Worm (Caenorhabditis elegans) whole organism, L4 larva: ENCODE results near the gene cku-80.
"Not testable (repeated sequence)": the region's sequence is repeated elsewhere in the genome, so short reads cannot be mapped to it uniquely, and the experiment has no call there.

Experiments
- D1046.2 ChIP-seq: fragments of 200-800 bp; sonication (Bioruptor generic); IDR thresholded peaks from 2 replicates; pipeline ENCODE4 v1.3.6; 2022; ENCODE audit warnings: missing genetic modification characterization, missing compliant biosample characterization
- F44E2.7 ChIP-seq: fragments of 200-800 bp; sonication (Bioruptor generic); IDR thresholded peaks from 2 replicates; pipeline ENCODE4 v2.1.2; 2022; ENCODE audit warnings: missing genetic modification characterization, missing compliant biosample characterization
- F49E8.2 ChIP-seq: sonication (generic microtip); optimal IDR thresholded peaks from 2 replicates; lab custom pipeline; 2016; ENCODE audit warnings: missing compliant biosample characterization, mild to moderate bottlenecking, missing genetic modification characterization, borderline replicate concordance
- T20F7.1 ChIP-seq: fragments of 200-800 bp; sonication (Bioruptor generic); optimal IDR thresholded peaks from 2 replicates; lab custom pipeline; 2018; ENCODE audit warnings: mild to moderate bottlenecking, missing genetic modification characterization, missing compliant biosample characterization
- T26A8.4 ChIP-seq: fragments of 200-800 bp; sonication (Bioruptor generic); IDR thresholded peaks from 2 replicates; pipeline ENCODE4 v1.3.6; 2022; ENCODE audit warnings: missing genetic modification characterization, missing compliant biosample characterization
- Y105C5A.15 ChIP-seq: fragments of 200-800 bp; sonication (Bioruptor generic); IDR thresholded peaks from 2 replicates; pipeline ENCODE4 v1.3.6; 2022; ENCODE audit warnings: missing genetic modification characterization, missing compliant biosample characterization
- Y75B8A.6 ChIP-seq: fragments of 200-800 bp; sonication (Bioruptor generic); IDR thresholded peaks from 2 replicates; pipeline ENCODE4 v1.3.6; 2022; ENCODE audit warnings: missing genetic modification reagents, missing genetic modification characterization, missing compliant biosample characterization
- ZK337.2 ChIP-seq: fragments of 200-800 bp; sonication (Bioruptor generic); IDR thresholded peaks from 2 replicates; pipeline ENCODE4 v1.3.6; 2022; ENCODE audit warnings: missing genetic modification reagents, missing genetic modification characterization, missing compliant biosample characterization
- arid-1 ChIP-seq: fragments of 200-800 bp; sonication (Bioruptor generic); conservative IDR thresholded peaks from 2 replicates; pipeline ENCODE4 v1.3.6; 2022; ENCODE audit warnings: missing genetic modification reagents, missing genetic modification characterization, missing compliant biosample characterization
- ceh-28 ChIP-seq: fragments of 150-350 bp; optimal IDR thresholded peaks from 2 replicates; lab custom pipeline; 2014; ENCODE audit warnings: missing biosample characterization, missing genetic modification reagents, missing genetic modification characterization
- ceh-32 ChIP-seq: sonication (generic microtip); optimal IDR thresholded peaks from 2 replicates; lab custom pipeline; 2016; ENCODE audit warnings: mild to moderate bottlenecking, missing genetic modification characterization, missing compliant biosample characterization; ENCODE audit not compliant: poor library complexity
- ceh-44 ChIP-seq: fragments of 200-800 bp; sonication (Bioruptor generic); IDR thresholded peaks from 2 replicates; pipeline ENCODE4 v1.3.6; 2022; ENCODE audit warnings: missing genetic modification reagents, missing genetic modification characterization, missing compliant biosample characterization
- ceh-82 ChIP-seq: sonication (generic microtip); optimal IDR thresholded peaks from 2 replicates; lab custom pipeline; 2017; ENCODE audit warnings: missing biosample characterization, missing genetic modification characterization
- ces-1 ChIP-seq: fragments of 150-350 bp; sonication (generic microtip); optimal IDR thresholded peaks from 4 replicates; lab custom pipeline; 2014; ENCODE audit warnings: missing biosample characterization, missing genetic modification reagents, missing genetic modification characterization
- ctbp-1 ChIP-seq: fragments of 200-800 bp; sonication (Bioruptor generic); IDR thresholded peaks from 2 replicates; pipeline ENCODE4 v1.3.6; 2022; ENCODE audit warnings: missing genetic modification reagents, missing genetic modification characterization, missing compliant biosample characterization
- daf-16 ChIP-seq, 3 experiments: sonication (generic microtip); optimal IDR thresholded peaks; 2 replicates each; lab custom pipeline; 2016 to 2017; ENCODE audit warnings: missing genetic modification characterization in 3 of 3, missing genetic modification reagents in 3 of 3, mild to moderate bottlenecking in 2 of 3, missing compliant biosample characterization in 2 of 3, missing biosample characterization in 1 of 3, moderate library complexity in 1 of 3
- daf-19 ChIP-seq: fragments of 200-800 bp; sonication (Bioruptor generic); conservative IDR thresholded peaks from 2 replicates; pipeline ENCODE4 v1.3.6; 2022; ENCODE audit warnings: missing genetic modification characterization, missing compliant biosample characterization
- dmd-9 ChIP-seq: fragments of 200-800 bp; sonication (Bioruptor generic); IDR thresholded peaks from 2 replicates; pipeline ENCODE4 v1.3.6; 2022; ENCODE audit warnings: missing genetic modification reagents, missing genetic modification characterization, missing compliant biosample characterization
- dpl-1 ChIP-seq: fragments of 150-350 bp; optimal IDR thresholded peaks from 2 replicates; lab custom pipeline; 2014; ENCODE audit warnings: missing biosample characterization, missing genetic modification reagents, missing genetic modification characterization
- egl-27 ChIP-seq: sonication (generic microtip); optimal IDR thresholded peaks from 3 replicates; lab custom pipeline; 2017; ENCODE audit warnings: missing biosample characterization, missing genetic modification reagents, missing genetic modification characterization
- egl-43 ChIP-seq: fragments of 200-800 bp; sonication (Bioruptor generic); IDR thresholded peaks from 2 replicates; pipeline ENCODE4 v1.3.6; 2022; ENCODE audit warnings: missing genetic modification reagents, missing genetic modification characterization, missing compliant biosample characterization
- fkh-10 ChIP-seq: fragments of 150-350 bp; optimal IDR thresholded peaks from 2 replicates; lab custom pipeline; 2014; ENCODE audit warnings: missing biosample characterization, missing genetic modification reagents, missing genetic modification characterization
- hlh-30 ChIP-seq: sonication (generic microtip); optimal IDR thresholded peaks from 2 replicates; lab custom pipeline; 2017; ENCODE audit warnings: antibody characterized with exemption, mild to moderate bottlenecking, missing genetic modification characterization, missing compliant biosample characterization; ENCODE audit not compliant: insufficient read depth
- jun-1 ChIP-seq: fragments of 150-350 bp; optimal IDR thresholded peaks from 2 replicates; lab custom pipeline; 2014; ENCODE audit warnings: missing biosample characterization, missing genetic modification reagents, missing genetic modification characterization
- lim-7 ChIP-seq: fragments of 200-800 bp; sonication (Bioruptor generic); IDR thresholded peaks from 2 replicates; pipeline ENCODE4 v1.3.6; 2022; ENCODE audit warnings: missing genetic modification characterization, missing compliant biosample characterization
- lin-1 ChIP-seq: fragments of 200-800 bp; sonication (Bioruptor generic); IDR thresholded peaks from 2 replicates; pipeline ENCODE4 v1.3.6; 2022; ENCODE audit warnings: missing genetic modification reagents, missing genetic modification characterization, missing compliant biosample characterization
- lin-29 ChIP-seq: fragments of 200-800 bp; sonication (Bioruptor generic); IDR thresholded peaks from 2 replicates; pipeline ENCODE4 v1.3.6; 2022; ENCODE audit warnings: missing genetic modification reagents, missing genetic modification characterization, missing compliant biosample characterization
- lin-39 ChIP-seq: fragments of 150-350 bp; optimal IDR thresholded peaks from 2 replicates; lab custom pipeline; 2014; ENCODE audit warnings: missing biosample characterization, missing genetic modification reagents, missing genetic modification characterization
- madf-5 ChIP-seq, 2 experiments: fragments of 200-800 bp; sonication (Bioruptor generic); IDR thresholded peaks; 2 replicates each; pipeline ENCODE4 v1.3.6; 2022; ENCODE audit warnings: missing compliant biosample characterization in 2 of 2, missing genetic modification characterization in 2 of 2
- madf-9 ChIP-seq: fragments of 200-800 bp; sonication (Bioruptor generic); conservative IDR thresholded peaks from 2 replicates; pipeline ENCODE4 v1.3.6; 2022; ENCODE audit warnings: missing genetic modification reagents, missing genetic modification characterization, missing compliant biosample characterization
- mdl-1 ChIP-seq, 2 experiments: fragments of 150-350 bp in 1 of 2; sonication (generic microtip) in 1 of 2; optimal IDR thresholded peaks; 2 replicates each; lab custom pipeline; 2014 to 2017; ENCODE audit warnings: missing biosample characterization in 2 of 2, missing genetic modification characterization in 2 of 2
- mes-2 ChIP-seq: sonication (generic microtip); optimal IDR thresholded peaks from 2 replicates; lab custom pipeline; 2016; ENCODE audit warnings: missing genotype, mild to moderate bottlenecking, missing genetic modification characterization, missing compliant biosample characterization; ENCODE audit not compliant: poor library complexity, severe bottlenecking
- mxl-2 ChIP-seq: fragments of 200-800 bp; sonication (Bioruptor generic); conservative IDR thresholded peaks from 2 replicates; pipeline ENCODE4 v1.3.6; 2022; ENCODE audit warnings: missing genetic modification reagents, missing genetic modification characterization, missing compliant biosample characterization
- nhr-111 ChIP-seq: fragments of 200-800 bp; sonication (Bioruptor generic); optimal IDR thresholded peaks from 2 replicates; lab custom pipeline; 2018; ENCODE audit warnings: mild to moderate bottlenecking, missing genetic modification characterization, missing compliant biosample characterization
- nhr-25 ChIP-seq: sonication (generic microtip); optimal IDR thresholded peaks from 2 replicates; lab custom pipeline; 2017; ENCODE audit warnings: missing genetic modification characterization, mild to moderate bottlenecking, missing compliant biosample characterization, antibody characterized with exemption, moderate library complexity, borderline replicate concordance; ENCODE audit not compliant: insufficient read depth
- nhr-41 ChIP-seq: fragments of 200-800 bp; sonication (Bioruptor generic); IDR thresholded peaks from 2 replicates; pipeline ENCODE4 v1.3.6; 2022; ENCODE audit warnings: missing genetic modification reagents, missing genetic modification characterization, missing compliant biosample characterization
- pha-4 ChIP-seq, 2 experiments: fragments of 150-350 bp in 1 of 2; fragments of 200-800 bp in 1 of 2; sonication (Bioruptor generic) in 1 of 2; IDR thresholded peaks in 1 of 2; optimal IDR thresholded peaks in 1 of 2; 2 replicates each; pipeline versions ENCODE4 v1.3.6 to Lab custom; 2014 to 2022; ENCODE audit warnings: missing genetic modification characterization in 2 of 2, missing genetic modification reagents in 2 of 2, missing biosample characterization in 1 of 2, missing compliant biosample characterization in 1 of 2
- php-3 ChIP-seq: fragments of 200-800 bp; sonication (Bioruptor generic); IDR thresholded peaks from 2 replicates; pipeline ENCODE4 v1.3.6; 2022; ENCODE audit warnings: missing genetic modification reagents, missing genetic modification characterization, missing compliant biosample characterization
- pqm-1 ChIP-seq: sonication (generic microtip); optimal IDR thresholded peaks from 2 replicates; lab custom pipeline; 2017; ENCODE audit warnings: missing biosample characterization, missing genetic modification characterization
- saeg-2 ChIP-seq: fragments of 200-800 bp; sonication (Bioruptor generic); IDR thresholded peaks from 2 replicates; pipeline ENCODE4 v1.3.6; 2022; ENCODE audit warnings: missing genetic modification reagents, missing genetic modification characterization, missing compliant biosample characterization
- snpc-1.2 ChIP-seq: fragments of 200-800 bp; sonication (Bioruptor generic); IDR thresholded peaks from 2 replicates; pipeline ENCODE4 v1.3.6; 2022; ENCODE audit warnings: missing genetic modification reagents, missing genetic modification characterization, missing compliant biosample characterization
- tra-1 ChIP-seq: fragments of 200-800 bp; sonication (Bioruptor generic); IDR thresholded peaks from 2 replicates; pipeline ENCODE4 v1.3.6; 2022; ENCODE audit warnings: missing genetic modification reagents, missing genetic modification characterization, missing compliant biosample characterization
- unc-130 ChIP-seq: sonication (generic microtip); optimal IDR thresholded peaks from 2 replicates; lab custom pipeline; 2016; ENCODE audit warnings: missing genetic modification reagents, missing genetic modification characterization, missing compliant biosample characterization
- unc-39 ChIP-seq: sonication (generic microtip); optimal IDR thresholded peaks from 2 replicates; lab custom pipeline; 2017; ENCODE audit warnings: missing biosample characterization, missing genetic modification characterization
- unc-62 ChIP-seq, 3 experiments: fragments of 150-350 bp in 1 of 3; sonication (generic microtip); optimal IDR thresholded peaks in 2 of 3; peaks in 1 of 3; 1 replicate in 1 of 3; 2 replicates in 2 of 3; lab custom pipeline; 2014 to 2017; ENCODE audit warnings: missing biosample characterization in 3 of 3, missing genetic modification characterization in 3 of 3, missing genetic modification reagents in 3 of 3, missing genotype in 1 of 3
- zfp-3 ChIP-seq: fragments of 200-800 bp; sonication (Bioruptor generic); conservative IDR thresholded peaks from 2 replicates; pipeline ENCODE4 v1.3.6; 2022; ENCODE audit warnings: missing genetic modification reagents, missing genetic modification characterization, missing compliant biosample characterization

Gene cku-80

DNA sequence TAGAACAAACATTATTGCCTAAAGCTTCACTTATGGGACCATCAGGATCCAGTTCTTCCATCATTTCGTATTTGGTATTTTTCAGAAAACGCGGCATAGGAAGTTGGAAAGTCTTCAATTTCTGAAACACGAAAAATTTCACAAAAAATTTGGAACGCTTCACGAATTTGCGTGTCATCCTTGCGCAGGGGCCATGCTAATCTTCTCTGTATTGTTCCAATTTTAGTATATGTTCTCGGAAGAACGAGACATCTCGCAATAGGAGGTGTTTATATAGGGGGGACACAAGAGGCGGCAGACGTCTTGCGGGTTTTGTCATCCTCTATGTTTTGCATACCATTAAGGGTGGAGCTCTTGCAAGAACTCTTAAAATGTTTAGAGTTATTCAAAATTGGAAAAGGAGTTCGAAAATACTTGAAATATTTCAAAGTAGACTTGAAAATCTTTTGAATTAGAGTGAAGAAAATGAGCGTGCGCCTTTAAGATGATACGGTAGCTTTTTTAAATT is 7.1 kb downstream of the cku-80 start (continued):
- peak; percentile 48 for TF ChIP-seq mes-2 (tag; lab: Kevin White, UChicago)
- peak; percentile 91 for TF ChIP-seq D1046.2 (GFP tag; lab: Robert Waterston, UW)
- peak; percentile 0 for TF ChIP-seq F49E8.2 (tag; lab: Kevin White, UChicago)
- peak; percentile 79 for TF ChIP-seq ctbp-1
- peak; percentile 60 to 80; a peak in 2 of 4 replicates for TF ChIP-seq madf-5 (GFP tag; IDR thresholded peaks at IDR 0.05; lab: Robert Waterston, UW)
- TF ChIP-seq T26A8.4 (GFP tag; lab: Robert Waterston, UW) = peak; percentile 83
- peak; percentile 46; the same call in 1 of the 2 replicates for TF ChIP-seq lin-29 (GFP tag; lab: Robert Waterston, UW)
- peak; percentile 79 for TF ChIP-seq php-3 (GFP tag; lab: Robert Waterston, UW)
- TF ChIP-seq daf-19 (GFP tag; lab: Robert Waterston, UW) = peak; percentile 87
- peak; percentile 74; the same call in 1 of the 2 replicates for TF ChIP-seq Y75B8A.6 (GFP tag; lab: Robert Waterston, UW)
- TF ChIP-seq egl-43 (GFP tag; lab: Robert Waterston, UW) = peak; percentile 93
- TF ChIP-seq daf-16 (GFP tag; optimal IDR thresholded peaks at IDR 0.05; lab: Kevin White, UChicago) = peak in 1 of 2 experiments; percentile 8
- TF ChIP-seq daf-16, pha-4 (tag; optimal IDR thresholded peaks at IDR 0.05; lab: Kevin White, UChicago): not testable (repeated sequence)
- peak; percentile 90 for TF ChIP-seq pha-4 (GFP tag; IDR thresholded peaks at IDR 0.05; lab: Robert Waterston, UW)
- TF ChIP-seq ZK337.2 (GFP tag; lab: Robert Waterston, UW) = 0 out of 2 replicates have a peak, but pooled peaks have one; percentile 6
- peak; percentile 14 for TF ChIP-seq dpl-1 (GFP tag; lab: Kevin White, UChicago)
- TF ChIP-seq zfp-3 (GFP tag; lab: Robert Waterston, UW) = peak; percentile 76
- peak; percentile 92 for TF ChIP-seq arid-1 (GFP tag; lab: Robert Waterston, UW)
- 0 out of 2 replicates have a peak, but pooled peaks have one; percentile 42 for TF ChIP-seq mxl-2 (GFP tag; lab: Robert Waterston, UW)
- peak; percentile 85 for TF ChIP-seq madf-9 (GFP tag; lab: Robert Waterston, UW)
- peak; percentile 91 for TF ChIP-seq tra-1 (GFP tag; lab: Robert Waterston, UW)
- peak; percentile 69; the same call in 1 of the 2 replicates for TF ChIP-seq saeg-2 (GFP tag; lab: Robert Waterston, UW)
- peak; percentile 86 for TF ChIP-seq snpc-1.2

DNA sequence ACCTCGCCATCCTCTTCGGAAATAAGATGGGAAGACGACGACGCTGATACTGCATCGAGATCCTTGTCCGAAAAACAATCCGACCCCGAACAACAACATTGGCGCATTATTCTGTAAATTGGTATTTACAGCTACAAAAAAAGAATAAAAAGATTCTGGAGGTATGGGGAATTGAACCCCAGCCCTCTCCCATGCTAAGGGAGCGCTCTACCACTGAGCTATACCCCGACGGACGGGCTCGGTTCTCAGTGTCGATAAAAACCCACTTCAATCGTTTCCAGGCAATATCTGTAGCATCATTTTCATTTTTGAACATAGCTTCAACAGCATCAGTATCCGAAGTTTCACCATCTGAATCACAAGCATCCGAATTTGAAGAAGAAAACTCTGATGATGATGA is 9.1 kb downstream of the cku-80 start:
- TF ChIP-seq egl-27 (tag; lab: Kevin White, UChicago) (no peak), nhr-41 (no peak), F44E2.7 (peak; percentile 81; the same call in 1 of the 2 replicates), T20F7.1 (GFP tag; lab: Kevin White, UChicago) (no peak), ceh-32 (tag; lab: Kevin White, UChicago) (no peak), lim-7 (GFP tag; lab: Robert Waterston, UW) (peak; percentile 79), unc-62 (GFP tag; optimal IDR thresholded peaks at IDR 0.05 in 1 of 2; lab: Kevin White, UChicago) (peak in 1 of 2 experiments; percentile 43), unc-62 (tag; optimal IDR thresholded peaks at IDR 0.05; lab: Kevin White, UChicago) (no peak), unc-39 (tag; lab: Kevin White, UChicago) (no peak), fkh-10 (no peak), hlh-30 (tag; lab: Kevin White, UChicago) (no peak), nhr-25 (tag; lab: Kevin White, UChicago) (no peak), T26A8.4 (GFP tag; lab: Robert Waterston, UW) (peak; percentile 59), dmd-9 (GFP tag; lab: Robert Waterston, UW) (no peak), ceh-44 (GFP tag; lab: Robert Waterston, UW) (no peak), ces-1 (GFP tag; lab: Kevin White, UChicago) (no peak), ceh-28 (tag; lab: Kevin White, UChicago) (no peak), nhr-111 (GFP tag; lab: Kevin White, UChicago) (no peak), lin-1 (GFP tag; lab: Robert Waterston, UW) (peak; percentile 78; the same call in 1 of the 2 replicates), unc-130 (peak; percentile 34), lin-39 (tag; lab: Kevin White, UChicago) (no peak), jun-1 (tag; lab: Kevin White, UChicago) (no peak), pqm-1 (tag; lab: Kevin White, UChicago) (no peak), mdl-1 (tag; optimal IDR thresholded peaks at IDR 0.05; lab: Kevin White, UChicago) (no peak), ceh-82 (tag; lab: Kevin White, UChicago) (no peak), Y105C5A.15 (GFP tag; lab: Robert Waterston, UW) (0 out of 2 replicates have a peak, but pooled peaks have one; percentile 13)
